Worm (Caenorhabditis elegans) whole organism, young adult: ENCODE results near the gene srsx-27.

Experiments
- C17E4.6 ChIP-seq: fragments of 200-800 bp; sonication (Bioruptor generic); IDR thresholded peaks from 2 replicates; pipeline ENCODE4 v1.3.6; 2022; ENCODE audit warnings: missing genetic modification reagents, missing genetic modification characterization, missing compliant biosample characterization
- Y53G8AR.9 ChIP-seq: fragments of 200-800 bp; sonication (Bioruptor generic); conservative IDR thresholded peaks from 2 replicates; pipeline ENCODE4 v1.3.6; 2022; ENCODE audit warnings: missing genetic modification reagents, missing genetic modification characterization, missing compliant biosample characterization
- Y79H2A.3 ChIP-seq: fragments of 200-800 bp; sonication (Bioruptor generic); conservative IDR thresholded peaks from 2 replicates; pipeline ENCODE4 v1.3.6; 2022; ENCODE audit warnings: missing genetic modification reagents, missing genetic modification characterization, missing compliant biosample characterization
- atf-7 ChIP-seq: sonication (generic microtip); optimal IDR thresholded peaks from 2 replicates; lab custom pipeline; 2017; ENCODE audit warnings: mild to moderate bottlenecking, missing genetic modification characterization, missing compliant biosample characterization
- attf-3 ChIP-seq: fragments of 200-800 bp; sonication (Bioruptor generic); conservative IDR thresholded peaks from 2 replicates; pipeline ENCODE4 v1.3.6; 2022; ENCODE audit warnings: missing genetic modification reagents, missing genetic modification characterization, missing compliant biosample characterization
- dox-1 ChIP-seq: fragments of 200-800 bp; sonication (Bioruptor generic); IDR thresholded peaks from 2 replicates; pipeline ENCODE4 v1.3.6; 2022; ENCODE audit warnings: missing genetic modification reagents, missing genetic modification characterization, missing compliant biosample characterization
- efl-1 ChIP-seq: fragments of 150-350 bp; optimal IDR thresholded peaks from 2 replicates; lab custom pipeline; 2014; ENCODE audit warnings: missing biosample characterization, missing genetic modification reagents, missing genetic modification characterization
- ekl-4 ChIP-seq: fragments of 200-800 bp; sonication (Bioruptor generic); IDR thresholded peaks from 2 replicates; pipeline ENCODE4 v1.3.6; 2022; ENCODE audit warnings: missing genetic modification reagents, missing genetic modification characterization, missing compliant biosample characterization
- fkh-3 ChIP-seq: sonication (generic microtip); optimal IDR thresholded peaks from 2 replicates; lab custom pipeline; 2016; ENCODE audit warnings: mild to moderate bottlenecking, missing genetic modification characterization, missing compliant biosample characterization
- nfya-1 ChIP-seq: sonication (generic microtip); optimal IDR thresholded peaks from 2 replicates; lab custom pipeline; 2017; ENCODE audit warnings: antibody characterized with exemption, missing compliant biosample characterization, missing genetic modification characterization, borderline replicate concordance; ENCODE audit not compliant: insufficient read depth
- nhr-90 ChIP-seq: sonication (generic microtip); optimal IDR thresholded peaks from 2 replicates; lab custom pipeline; 2016; ENCODE audit warnings: missing genotype, mild to moderate bottlenecking, missing genetic modification characterization, missing compliant biosample characterization
- unc-62 ChIP-seq: fragments of 150-350 bp; optimal IDR thresholded peaks from 2 replicates; lab custom pipeline; 2014; ENCODE audit warnings: missing biosample characterization, missing genetic modification reagents, missing genetic modification characterization
- zfh-2 ChIP-seq: fragments of 200-800 bp; sonication (Bioruptor generic); conservative IDR thresholded peaks from 2 replicates; pipeline ENCODE4 v1.3.6; 2022; ENCODE audit warnings: missing genetic modification reagents, missing genetic modification characterization, missing compliant biosample characterization

DNA sequence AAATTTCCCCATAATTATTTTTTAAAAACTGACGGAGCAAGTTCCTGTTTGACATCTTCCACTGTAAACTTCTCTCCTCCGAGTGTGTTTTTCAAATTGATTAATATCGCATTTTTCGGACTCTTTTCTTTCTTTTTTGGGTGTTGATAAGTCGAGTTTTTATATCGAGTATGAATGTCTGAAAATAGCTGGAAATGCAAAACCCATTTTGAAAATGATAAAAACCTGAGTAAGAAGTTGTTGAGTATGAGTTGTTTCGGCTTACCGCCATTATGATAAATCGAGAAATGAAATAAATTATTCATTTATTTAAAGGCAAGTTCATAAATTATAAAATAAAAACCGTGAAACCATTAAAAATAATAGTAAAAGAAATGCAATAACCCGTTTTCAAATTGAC lies 35.9 kb downstream of the srsx-27 start, which contains the start of gene ZK856.18:
- no peak for TF ChIP-seq nfya-1
- TF ChIP-seq efl-1 (GFP tag; lab: Kevin White, UChicago): no peak
- no peak for TF ChIP-seq atf-7
- TF ChIP-seq nhr-90 (tag; lab: Kevin White, UChicago): no peak
- no peak for TF ChIP-seq unc-62 (GFP tag; lab: Kevin White, UChicago)
- TF ChIP-seq C17E4.6 (GFP tag; lab: Robert Waterston, UW): no peak
- no peak for TF ChIP-seq dox-1 (GFP tag; lab: Robert Waterston, UW)
- TF ChIP-seq attf-3 (GFP tag; lab: Robert Waterston, UW): no peak
- no peak for TF ChIP-seq Y79H2A.3
- no peak for TF ChIP-seq zfh-2 (GFP tag; lab: Robert Waterston, UW)
- TF ChIP-seq Y53G8AR.9 (GFP tag; lab: Robert Waterston, UW): no peak
- TF ChIP-seq ekl-4 (GFP tag; lab: Robert Waterston, UW): no peak
- no peak for TF ChIP-seq fkh-3 (tag; lab: Kevin White, UChicago)
